Fruit fly (Drosophila melanogaster): ENCODE measurements around the gene CG9630.

- TF ChIP-seq pad (GFP tag; optimal IDR thresholded peaks at IDR 0.05) (no peak), CG1620 (GFP tag; optimal IDR thresholded peaks at IDR 0.05) (no peak), ovo (GFP tag; optimal IDR thresholded peaks at IDR 0.05) (no peak), Mnt (GFP tag; optimal IDR thresholded peaks at IDR 0.05) (no peak), CG7101 (tag; optimal IDR thresholded peaks at IDR 0.05) (no peak), CG7045 (GFP tag; optimal IDR thresholded peaks at IDR 0.05) (no peak), Clk (GFP tag; optimal IDR thresholded peaks at IDR 0.05) (no peak), Crg-1 (GFP tag; optimal IDR thresholded peaks at IDR 0.05) (no peak), CG14711 (tag; optimal IDR thresholded peaks at IDR 0.05) (no peak), CG11617 (GFP tag; optimal IDR thresholded peaks at IDR 0.05) (no peak), kay (GFP tag; ENCODE audit: borderline replicate concordance) (no peak), CG33017 (tag; optimal IDR thresholded peaks at IDR 0.05) (no peak)
Measured at dm6 chr3R:8224726-8225460, 44.8 kb downstream of the CG9630 start.

Measured in whole organism, adult.